Worm (Caenorhabditis elegans): ENCODE measurements around the gene spp-3.

ce11 chrX:7290859-7291628, 24.1 kb downstream of the spp-3 start:
- TF ChIP-seq elt-3 (tag; optimal IDR thresholded peaks at IDR 0.05), result no peak
- TF ChIP-seq nhr-84 (tag; optimal IDR thresholded peaks at IDR 0.05), result no peak
- no peak for TF ChIP-seq lin-39 (tag; optimal IDR thresholded peaks at IDR 0.05)
- TF ChIP-seq unc-130 (tag; optimal IDR thresholded peaks at IDR 0.05), result no peak
- no peak for TF ChIP-seq pag-3 (tag; optimal IDR thresholded peaks at IDR 0.05; ENCODE audit: borderline replicate concordance, insufficient read depth)
- no peak for TF ChIP-seq lin-35 (GFP tag; optimal IDR thresholded peaks at IDR 0.05)
